Worm (Caenorhabditis elegans) whole organism, mixed stage, embryonic: Measurements from ENCODE around the gene T24D5.3.

ENCODE experiments used
- bed-3 ChIP-seq: fragments of 200-800 bp; sonication (Bioruptor generic); optimal IDR thresholded peaks from 3 replicates; lab custom pipeline; 2018; ENCODE audit warnings: mild to moderate bottlenecking, missing genetic modification characterization, moderate library complexity, missing compliant biosample characterization
- blmp-1 ChIP-seq: fragments of 150-350 bp; optimal IDR thresholded peaks from 2 replicates; lab custom pipeline; 2014; ENCODE audit warnings: missing biosample characterization, missing genetic modification characterization
- ceh-39 ChIP-seq: fragments of 150-350 bp; optimal IDR thresholded peaks from 2 replicates; lab custom pipeline; 2014; ENCODE audit warnings: missing biosample characterization, missing genetic modification characterization
- cnd-1 ChIP-seq: fragments of 200-800 bp; sonication (Bioruptor generic); optimal IDR thresholded peaks from 2 replicates; lab custom pipeline; 2018; ENCODE audit warnings: mild to moderate bottlenecking, missing genetic modification characterization, missing compliant biosample characterization
- elt-1 ChIP-seq: sonication (generic microtip); optimal IDR thresholded peaks from 2 replicates; lab custom pipeline; 2017; ENCODE audit warnings: missing genetic modification characterization, mild to moderate bottlenecking, missing compliant biosample characterization, antibody characterized with exemption, moderate library complexity, borderline replicate concordance; ENCODE audit not compliant: insufficient read depth
- nhr-12 ChIP-seq: fragments of 150-350 bp; optimal IDR thresholded peaks from 2 replicates; lab custom pipeline; 2014; ENCODE audit warnings: missing biosample characterization, missing genetic modification characterization
- nhr-237 ChIP-seq: fragments of 150-350 bp; optimal IDR thresholded peaks from 2 replicates; lab custom pipeline; 2014; ENCODE audit warnings: missing biosample characterization, missing genetic modification characterization
- nhr-28 ChIP-seq: fragments of 150-350 bp; optimal IDR thresholded peaks from 2 replicates; lab custom pipeline; 2014; ENCODE audit warnings: missing biosample characterization, missing genetic modification characterization
- pha-4 ChIP-seq: fragments of 150-350 bp; optimal IDR thresholded peaks from 2 replicates; lab custom pipeline; 2018; ENCODE audit warnings: missing biosample characterization, missing genetic modification reagents, missing genetic modification characterization
- snpc-4 ChIP-seq: fragments of 150-350 bp; optimal IDR thresholded peaks from 2 replicates; lab custom pipeline; 2014; ENCODE audit warnings: missing biosample characterization, missing genetic modification characterization
- sptf-1 ChIP-seq: sonication (generic microtip); optimal IDR thresholded peaks from 2 replicates; lab custom pipeline; 2017; ENCODE audit warnings: mild to moderate bottlenecking, missing genetic modification characterization, moderate library complexity, missing compliant biosample characterization
- unc-39 ChIP-seq: fragments of 150-350 bp; optimal IDR thresholded peaks from 2 replicates; lab custom pipeline; 2014; ENCODE audit warnings: missing biosample characterization, missing genetic modification characterization
- unc-62 ChIP-seq: fragments of 150-350 bp; optimal IDR thresholded peaks from 2 replicates; lab custom pipeline; 2014; ENCODE audit warnings: missing biosample characterization, missing genetic modification reagents, missing genetic modification characterization
- ztf-11 ChIP-seq: fragments of 150-350 bp; optimal IDR thresholded peaks from 2 replicates; lab custom pipeline; 2014; ENCODE audit warnings: missing biosample characterization, missing genetic modification characterization

- TF ChIP-seq nhr-12 (tag; lab: Kevin White, UChicago), result no peak
- no peak for TF ChIP-seq sptf-1
- TF ChIP-seq pha-4 (tag; lab: Kevin White, UChicago), result no peak
- no peak for TF ChIP-seq snpc-4
- TF ChIP-seq blmp-1 (tag; lab: Kevin White, UChicago), result no peak
- no peak for TF ChIP-seq bed-3 (GFP tag; lab: Kevin White, UChicago)
- no peak for TF ChIP-seq nhr-28 (tag; lab: Kevin White, UChicago)
- TF ChIP-seq nhr-237 (tag; lab: Kevin White, UChicago), result no peak
- TF ChIP-seq unc-39, result no peak
- no peak for TF ChIP-seq cnd-1 (tag; lab: Kevin White, UChicago)
- no peak for TF ChIP-seq elt-1 (tag; lab: Kevin White, UChicago)
- TF ChIP-seq unc-62 (GFP tag; lab: Kevin White, UChicago), result no peak
- no peak for TF ChIP-seq ztf-11 (tag; lab: Kevin White, UChicago)
- no peak for TF ChIP-seq ceh-39 (tag; lab: Kevin White, UChicago)
Observed at ce11 chrX:12630556-12630955, 50.7 kb downstream of the T24D5.3 start.
